Worm (Caenorhabditis elegans) whole organism, late embryonic: Measurements from ENCODE around the gene ttyh-1.

Source experiments
- Y22D7AL.16 ChIP-seq: sonication (generic microtip); optimal IDR thresholded peaks from 2 replicates; lab custom pipeline; 2016; ENCODE audit warnings: missing genetic modification characterization, missing compliant biosample characterization
- fax-1 ChIP-seq: sonication (generic microtip); optimal IDR thresholded peaks from 2 replicates; lab custom pipeline; 2016; ENCODE audit warnings: missing genotype, missing genetic modification characterization, missing compliant biosample characterization
- hlh-8 ChIP-seq: sonication (generic microtip); optimal IDR thresholded peaks from 2 replicates; lab custom pipeline; 2016; ENCODE audit warnings: missing genotype, missing genetic modification characterization, missing compliant biosample characterization
- nhr-232 ChIP-seq: sonication (generic microtip); optimal IDR thresholded peaks from 2 replicates; lab custom pipeline; 2016; ENCODE audit warnings: missing genetic modification characterization, missing compliant biosample characterization
- pha-4 ChIP-seq: fragments of 150-350 bp; optimal IDR thresholded peaks from 2 replicates; lab custom pipeline; 2018; ENCODE audit warnings: missing biosample characterization, missing genetic modification reagents, missing genetic modification characterization
- pqm-1 ChIP-seq: sonication (generic microtip); optimal IDR thresholded peaks from 2 replicates; lab custom pipeline; 2016; ENCODE audit warnings: missing genetic modification characterization, missing compliant biosample characterization
- unc-3 ChIP-seq, 2 experiments: fragments of 200-800 bp in 1 of 2; sonication (Bioruptor generic) in 1 of 2; sonication (generic microtip) in 1 of 2; conservative IDR thresholded peaks in 1 of 2; optimal IDR thresholded peaks in 1 of 2; 2 replicates each; pipeline versions ENCODE4 v1.3.6 to Lab custom; 2016 to 2022; ENCODE audit warnings: missing compliant biosample characterization in 2 of 2, missing genetic modification characterization in 2 of 2, missing genetic modification reagents in 1 of 2

ce11 chrX:11328710-11329109 is 39.8 kb upstream of the ttyh-1 start:
- TF ChIP-seq pha-4 (tag; lab: Kevin White, UChicago) (no peak), fax-1 (no peak), nhr-232 (tag; lab: Kevin White, UChicago) (no peak), hlh-8 (tag; lab: Kevin White, UChicago) (no peak), unc-3 (GFP tag; conservative IDR thresholded peaks at IDR 0.05; lab: Robert Waterston, UW) (no peak), unc-3 (tag; optimal IDR thresholded peaks at IDR 0.05; lab: Kevin White, UChicago) (no peak), pqm-1 (tag; lab: Kevin White, UChicago) (no peak), Y22D7AL.16 (tag; lab: Kevin White, UChicago) (no peak)
